Worm (Caenorhabditis elegans) whole organism, L2 larva: Measurements from ENCODE around the gene F55F10.3.

Experiments
- F13H6.1 ChIP-seq: sonication (generic microtip); optimal IDR thresholded peaks from 2 replicates; lab custom pipeline; 2016; ENCODE audit warnings: missing genetic modification characterization, missing compliant biosample characterization
- ZK546.5 ChIP-seq: sonication (generic microtip); optimal IDR thresholded peaks from 2 replicates; lab custom pipeline; 2017; ENCODE audit warnings: missing biosample characterization, missing genetic modification characterization
- aly-2 ChIP-seq: fragments of 150-350 bp; optimal IDR thresholded peaks from 2 replicates; lab custom pipeline; 2014; ENCODE audit warnings: missing biosample characterization, missing genetic modification characterization
- ama-1 ChIP-seq: fragments of 150-350 bp; optimal IDR thresholded peaks from 2 replicates; lab custom pipeline; 2018; ENCODE audit warnings: inconsistent platforms
- ceh-16 ChIP-seq: fragments of 150-350 bp; optimal IDR thresholded peaks from 2 replicates; lab custom pipeline; 2014; ENCODE audit warnings: missing biosample characterization, missing genetic modification characterization
- fos-1 ChIP-seq: fragments of 150-350 bp; optimal IDR thresholded peaks from 2 replicates; lab custom pipeline; 2014; ENCODE audit warnings: missing biosample characterization, missing genetic modification characterization
- lsy-2 ChIP-seq, 2 experiments: fragments of 150-350 bp in 1 of 2; sonication (generic microtip) in 1 of 2; optimal IDR thresholded peaks; 2 replicates each; lab custom pipeline; 2014 to 2017; ENCODE audit warnings: missing biosample characterization in 2 of 2, missing genetic modification characterization in 2 of 2
- nhr-25 ChIP-seq: fragments of 150-350 bp; sonication (generic microtip); optimal IDR thresholded peaks from 3 replicates; lab custom pipeline; 2014; ENCODE audit warnings: missing biosample characterization, missing genetic modification characterization
- unc-39 ChIP-seq: fragments of 150-350 bp; optimal IDR thresholded peaks from 2 replicates; lab custom pipeline; 2014; ENCODE audit warnings: missing biosample characterization, missing genetic modification characterization
- unc-62 ChIP-seq: fragments of 150-350 bp; optimal IDR thresholded peaks from 2 replicates; lab custom pipeline; 2014; ENCODE audit warnings: missing biosample characterization, missing genetic modification reagents, missing genetic modification characterization
- zag-1 ChIP-seq: fragments of 150-350 bp; optimal IDR thresholded peaks from 2 replicates; lab custom pipeline; 2014; ENCODE audit warnings: missing biosample characterization, missing genetic modification characterization
- ztf-1 ChIP-seq: fragments of 200-800 bp; sonication (Bioruptor generic); conservative IDR thresholded peaks from 2 replicates; pipeline ENCODE4 v1.3.6; 2022; ENCODE audit warnings: missing genetic modification characterization, missing compliant biosample characterization
- ztf-11 ChIP-seq: sonication (generic microtip); optimal IDR thresholded peaks from 2 replicates; lab custom pipeline; 2017; ENCODE audit warnings: missing biosample characterization, missing genetic modification characterization

DNA sequence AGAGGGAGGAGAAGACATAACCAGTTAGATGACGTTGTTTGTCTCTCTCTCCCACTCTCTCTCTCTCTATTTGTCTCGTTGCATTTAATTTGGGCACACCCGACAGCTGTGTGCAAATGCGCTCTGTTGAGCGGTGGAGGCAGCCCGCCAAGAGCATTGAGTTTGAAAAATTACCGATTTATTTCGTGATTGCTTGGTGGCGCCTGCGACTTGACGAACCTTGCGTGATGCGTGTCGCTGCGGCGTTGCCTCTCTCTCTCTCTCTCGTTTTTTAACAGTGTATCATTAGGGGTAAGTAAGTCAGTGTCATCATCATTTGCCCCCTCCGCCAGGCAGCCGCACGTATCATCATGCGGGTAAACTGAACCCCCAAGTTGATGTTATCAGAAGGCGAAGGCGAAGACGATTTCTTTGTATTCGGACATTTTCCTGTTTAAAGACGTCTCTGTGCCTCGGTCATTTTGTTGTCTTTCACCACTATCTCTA is 46.3 kb downstream of the F55F10.3 start:
- TF ChIP-seq aly-2 (no peak), fos-1 (tag; lab: Kevin White, UChicago) (peak; percentile 76), unc-62 (GFP tag; lab: Kevin White, UChicago) (no peak), ama-1 (lab: Kevin White, UChicago) (no peak), lsy-2 (tag; optimal IDR thresholded peaks at IDR 0.05; lab: Kevin White, UChicago) (peak; percentile 31 to 75), F13H6.1 (tag; lab: Kevin White, UChicago) (peak; percentile 60), zag-1 (tag; lab: Kevin White, UChicago) (peak; percentile 25), ztf-1 (GFP tag; lab: Robert Waterston, UW) (no peak), ztf-11 (no peak), ceh-16 (tag; lab: Kevin White, UChicago) (peak; percentile 19), unc-39 (tag; lab: Kevin White, UChicago) (no peak), ZK546.5 (tag; lab: Kevin White, UChicago) (no peak), nhr-25 (peak; percentile 57)
